Worm (Caenorhabditis elegans) whole organism, L2 larva: Measurements from ENCODE around the gene rga-5.

Source experiments
- aly-2 ChIP-seq: fragments of 150-350 bp; optimal IDR thresholded peaks from 2 replicates; lab custom pipeline; 2014; ENCODE audit warnings: missing biosample characterization, missing genetic modification characterization
- ama-1 ChIP-seq: fragments of 150-350 bp; optimal IDR thresholded peaks from 2 replicates; lab custom pipeline; 2018; ENCODE audit warnings: inconsistent platforms
- ceh-82 ChIP-seq: fragments of 150-350 bp; optimal IDR thresholded peaks from 2 replicates; lab custom pipeline; 2014; ENCODE audit warnings: missing biosample characterization, missing genetic modification characterization
- egl-27 ChIP-seq: sonication (generic microtip); optimal IDR thresholded peaks from 3 replicates; lab custom pipeline; 2017; ENCODE audit warnings: missing biosample characterization, missing genetic modification reagents, missing genetic modification characterization
- elt-3 ChIP-seq: sonication (generic microtip); optimal IDR thresholded peaks from 2 replicates; lab custom pipeline; 2017; ENCODE audit warnings: missing biosample characterization, missing genetic modification characterization
- fos-1 ChIP-seq: fragments of 150-350 bp; optimal IDR thresholded peaks from 2 replicates; lab custom pipeline; 2014; ENCODE audit warnings: missing biosample characterization, missing genetic modification characterization
- lin-11 ChIP-seq: fragments of 150-350 bp; sonication (generic microtip); optimal IDR thresholded peaks from 2 replicates; lab custom pipeline; 2014; ENCODE audit warnings: missing biosample characterization, missing genetic modification characterization, inconsistent platforms, mixed read lengths
- nhr-10 ChIP-seq: sonication (generic microtip); optimal IDR thresholded peaks from 2 replicates; lab custom pipeline; 2017; ENCODE audit warnings: missing biosample characterization, missing genetic modification characterization
- nhr-11 ChIP-seq: fragments of 150-350 bp; optimal IDR thresholded peaks from 2 replicates; lab custom pipeline; 2014; ENCODE audit warnings: missing biosample characterization, missing genetic modification characterization
- nhr-23 ChIP-seq: fragments of 150-350 bp; optimal IDR thresholded peaks from 2 replicates; lab custom pipeline; 2014; ENCODE audit warnings: missing biosample characterization, missing genetic modification reagents, missing genetic modification characterization
- nhr-237 ChIP-seq: fragments of 150-350 bp; optimal IDR thresholded peaks from 2 replicates; lab custom pipeline; 2014; ENCODE audit warnings: missing biosample characterization, missing genetic modification characterization
- nhr-77 ChIP-seq: fragments of 150-350 bp; optimal IDR thresholded peaks from 2 replicates; lab custom pipeline; 2014; ENCODE audit warnings: missing biosample characterization, missing genetic modification characterization
- sem-4 ChIP-seq: fragments of 150-350 bp; optimal IDR thresholded peaks from 2 replicates; lab custom pipeline; 2014; ENCODE audit warnings: missing biosample characterization, missing genetic modification reagents, missing genetic modification characterization
- unc-62 ChIP-seq: fragments of 150-350 bp; optimal IDR thresholded peaks from 2 replicates; lab custom pipeline; 2014; ENCODE audit warnings: missing biosample characterization, missing genetic modification reagents, missing genetic modification characterization

ce11 chrIV:13865172-13865571 is 37.5 kb downstream of the rga-5 start, which contains the start of gene vamp-8:
- TF ChIP-seq nhr-77 (tag; lab: Kevin White, UChicago) (no peak), aly-2 (tag; lab: Kevin White, UChicago) (no peak), elt-3 (tag; lab: Kevin White, UChicago) (no peak), lin-11 (no peak), nhr-23 (tag; lab: Kevin White, UChicago) (no peak), nhr-237 (tag; lab: Kevin White, UChicago) (no peak), unc-62 (no peak), nhr-11 (tag; lab: Kevin White, UChicago) (no peak), ama-1 (no peak), fos-1 (tag; lab: Kevin White, UChicago) (no peak), egl-27 (no peak), nhr-10 (tag; lab: Kevin White, UChicago) (no peak), sem-4 (tag; lab: Kevin White, UChicago) (no peak), ceh-82 (no peak)
